Worm (Caenorhabditis elegans): ENCODE measurements around the gene gmeb-1.

DNA sequence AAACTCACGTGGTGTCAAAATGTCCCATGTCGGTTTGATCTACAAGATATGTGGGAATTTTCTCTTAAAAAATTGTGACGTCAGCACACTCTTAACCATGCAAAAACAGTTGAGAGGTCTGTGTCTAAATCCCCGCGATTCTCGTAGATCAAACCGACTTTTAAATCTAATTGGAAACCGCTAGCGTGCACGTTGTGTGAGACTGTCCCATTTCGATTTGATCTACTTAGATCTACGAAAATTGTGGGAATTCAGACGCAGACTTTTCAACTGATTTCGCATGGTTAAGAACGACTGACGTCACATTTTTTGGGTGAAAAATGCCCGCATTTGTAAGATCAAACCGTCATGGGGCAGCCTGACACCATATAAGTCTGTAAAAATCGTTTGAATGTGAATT lies 38.5 kb downstream of the gmeb-1 start:
- no peak for TF ChIP-seq ama-1 (optimal IDR thresholded peaks at IDR 0.05)
- TF ChIP-seq ama-1 (GFP tag; optimal IDR thresholded peaks at IDR 0.05), result no peak
- no peak for TF ChIP-seq pha-4 (tag; optimal IDR thresholded peaks at IDR 0.05)
- TF ChIP-seq attf-5 (GFP tag; optimal IDR thresholded peaks at IDR 0.05), result no peak
- TF ChIP-seq dpl-1 (GFP tag; optimal IDR thresholded peaks at IDR 0.05), result peak; percentile 16
- TF ChIP-seq rcor-1 (GFP tag; IDR thresholded peaks at IDR 0.05), result no peak
- TF ChIP-seq T26A5.8 (tag; optimal IDR thresholded peaks at IDR 0.05), result no peak
- no peak for TF ChIP-seq C17E4.6 (GFP tag; IDR thresholded peaks at IDR 0.05)
- no peak for TF ChIP-seq zfh-2 (GFP tag; conservative IDR thresholded peaks at IDR 0.05)

All from whole organism, young adult.